Worm (Caenorhabditis elegans): ENCODE data around the gene cyp-37A1.

DNA sequence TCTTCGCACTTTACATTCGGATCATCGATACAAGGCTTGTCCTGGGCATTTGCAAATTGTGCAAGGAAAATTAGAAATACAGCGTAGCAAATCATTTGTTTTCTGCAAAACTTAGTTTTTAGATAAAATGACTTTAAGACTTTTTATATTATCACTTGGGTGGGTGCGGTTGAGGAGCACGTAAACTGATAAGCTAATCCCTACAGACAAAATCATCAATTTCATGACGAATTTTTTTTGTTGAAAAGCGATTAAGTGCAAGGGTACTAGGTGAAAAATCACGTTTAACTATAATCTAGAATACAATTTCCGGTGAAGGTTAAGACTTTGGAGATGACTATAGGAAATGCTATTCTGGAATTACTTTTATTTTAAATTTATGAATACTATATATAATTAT lies 19.3 kb downstream of the cyp-37A1 start, which contains the start of gene F01D5.1:
- TF ChIP-seq W03F9.2 (tag; optimal IDR thresholded peaks at IDR 0.05) (no peak), dao-5 (tag; optimal IDR thresholded peaks at IDR 0.05) (no peak)
